Worm (Caenorhabditis elegans) whole organism, mixed stage, embryonic: ENCODE results near the gene T08G3.6.

ENCODE experiments used
- ces-1 ChIP-seq: fragments of 150-350 bp; optimal IDR thresholded peaks from 2 replicates; lab custom pipeline; 2014; ENCODE audit warnings: missing biosample characterization, missing genetic modification reagents, missing genetic modification characterization
- drap-1 ChIP-seq: fragments of 200-800 bp; sonication (Bioruptor generic); optimal IDR thresholded peaks from 3 replicates; lab custom pipeline; 2018; ENCODE audit warnings: mild to moderate bottlenecking, missing genetic modification characterization, missing compliant biosample characterization
- lin-13 ChIP-seq: fragments of 150-350 bp; optimal IDR thresholded peaks from 2 replicates; lab custom pipeline; 2014; ENCODE audit warnings: missing biosample characterization, missing genetic modification characterization
- lsy-2 ChIP-seq: fragments of 150-350 bp; optimal IDR thresholded peaks from 2 replicates; lab custom pipeline; 2014; ENCODE audit warnings: missing biosample characterization, missing genetic modification characterization
- snpc-4 ChIP-seq: fragments of 150-350 bp; optimal IDR thresholded peaks from 2 replicates; lab custom pipeline; 2014; ENCODE audit warnings: missing biosample characterization, missing genetic modification characterization
- unc-62 ChIP-seq: fragments of 150-350 bp; optimal IDR thresholded peaks from 2 replicates; lab custom pipeline; 2014; ENCODE audit warnings: missing biosample characterization, missing genetic modification reagents, missing genetic modification characterization
- zip-8 ChIP-seq: fragments of 150-350 bp; optimal IDR thresholded peaks from 2 replicates; lab custom pipeline; 2014; ENCODE audit warnings: missing biosample characterization, missing genetic modification characterization

ce11 chrV:16480919-16481630 lies 35.3 kb downstream of the T08G3.6 start, which contains the start of the genes F57E7.4 and spig-6:
- TF ChIP-seq drap-1 (no peak), lin-13 (tag; lab: Kevin White, UChicago) (no peak), unc-62 (GFP tag; lab: Kevin White, UChicago) (no peak), lsy-2 (tag; lab: Kevin White, UChicago) (no peak), ces-1 (GFP tag; lab: Kevin White, UChicago) (no peak), zip-8 (tag; lab: Kevin White, UChicago) (no peak), snpc-4 (tag; lab: Kevin White, UChicago) (no peak)
